Fruit fly (Drosophila melanogaster) whole organism, wandering third instar larva: ENCODE data around the gene CG33688.

Experiments
- Dfd ChIP-seq: fragments of >200 bp; optimal IDR thresholded peaks from 2 replicates; lab custom pipeline; 2017; ENCODE audit warnings: missing biosample characterization, missing genetic modification characterization
- GATAd ChIP-seq: sonication (Bioruptor generic); optimal IDR thresholded peaks from 2 replicates; lab custom pipeline; 2016; ENCODE audit warnings: missing biosample characterization, missing genetic modification characterization
- Hr78 ChIP-seq: fragments of >200 bp; optimal IDR thresholded peaks from 2 replicates; lab custom pipeline; 2017; ENCODE audit warnings: missing biosample characterization, missing genetic modification characterization
- dsf ChIP-seq: sonication (Bioruptor generic); optimal IDR thresholded peaks from 2 replicates; lab custom pipeline; 2016; ENCODE audit warnings: missing biosample characterization, missing genetic modification characterization, borderline replicate concordance
- usp ChIP-seq: fragments of >200 bp; optimal IDR thresholded peaks from 2 replicates; lab custom pipeline; 2017; ENCODE audit warnings: missing biosample characterization, missing genetic modification characterization

- no peak for TF ChIP-seq Dfd (GFP tag; lab: Kevin White, UChicago)
- no peak for TF ChIP-seq usp (GFP tag; lab: Kevin White, UChicago)
- no peak for TF ChIP-seq dsf (GFP tag; lab: Kevin White, UChicago)
- no peak for TF ChIP-seq Hr78 (GFP tag; lab: Kevin White, UChicago)
- no peak for TF ChIP-seq GATAd (GFP tag; lab: Kevin White, UChicago)
These were observed 26.6 kb upstream of the CG33688 start for dm6 chr3L:16172381-16172780.
